Worm (Caenorhabditis elegans) whole organism, midembryonic: ENCODE measurements around the gene Y57G11B.3.

ENCODE experiments used
- flt-1 ChIP-seq: fragments of 200-800 bp; sonication (Bioruptor generic); IDR thresholded peaks from 2 replicates; pipeline ENCODE4 v1.3.6; 2022; ENCODE audit warnings: missing genetic modification characterization, missing compliant biosample characterization
- klf-2 ChIP-seq: fragments of 200-800 bp; sonication (Bioruptor generic); conservative IDR thresholded peaks from 2 replicates; pipeline ENCODE4 v1.3.6; 2022; ENCODE audit warnings: missing genetic modification reagents, missing genetic modification characterization, missing compliant biosample characterization
- ref-1 ChIP-seq: fragments of 200-800 bp; sonication (Bioruptor generic); conservative IDR thresholded peaks from 2 replicates; pipeline ENCODE4 v1.3.6; 2022; ENCODE audit warnings: missing genetic modification reagents, missing genetic modification characterization, missing compliant biosample characterization
- tab-1 ChIP-seq: fragments of 200-800 bp; sonication (Bioruptor generic); IDR thresholded peaks from 2 replicates; pipeline ENCODE4 v1.3.6; 2022; ENCODE audit warnings: missing genetic modification characterization, missing compliant biosample characterization
- ztf-23 ChIP-seq: fragments of 200-800 bp; sonication (Bioruptor generic); IDR thresholded peaks from 2 replicates; pipeline ENCODE4 v1.3.6; 2022; ENCODE audit warnings: missing genetic modification reagents, missing genetic modification characterization, missing compliant biosample characterization
- ztf-29 ChIP-seq: fragments of 200-800 bp; sonication (Bioruptor generic); IDR thresholded peaks from 2 replicates; pipeline ENCODE4 v1.3.6; 2022; ENCODE audit warnings: missing genetic modification reagents, missing genetic modification characterization, missing compliant biosample characterization

- TF ChIP-seq klf-2 (no peak), ztf-23 (GFP tag; lab: Robert Waterston, UW) (no peak), ref-1 (GFP tag; lab: Robert Waterston, UW) (no peak), ztf-29 (GFP tag; lab: Robert Waterston, UW) (no peak), tab-1 (GFP tag; lab: Robert Waterston, UW) (no peak), flt-1 (no peak)
Measured at ce11 chrIV:14573068-14573467, 1.1 kb downstream of the Y57G11B.3 start.
